Fruit fly (Drosophila melanogaster): Measurements from ENCODE around the gene CG6179.

The CG6179 gene

DNA sequence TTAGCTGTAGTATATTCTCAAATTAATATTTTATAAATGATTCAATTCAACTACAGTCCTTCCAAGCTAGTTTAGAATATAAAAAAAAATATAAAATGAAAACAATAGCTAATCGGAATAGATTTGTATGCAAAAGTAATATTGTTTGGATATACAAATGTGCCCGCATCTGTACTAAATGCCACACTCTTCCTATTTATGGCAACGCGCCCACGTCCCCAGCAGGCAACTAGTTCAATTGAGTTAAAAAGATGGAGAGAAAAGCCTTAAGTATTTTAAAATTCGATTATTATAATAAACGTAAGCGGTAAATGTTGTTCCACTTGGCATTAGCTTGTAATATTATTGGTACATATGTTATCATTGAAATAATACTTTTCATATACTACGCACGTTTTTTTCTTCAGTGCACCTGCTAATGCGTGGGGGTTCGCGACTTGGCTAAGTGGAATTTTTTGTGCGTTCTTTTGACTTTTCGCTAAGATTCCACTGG lies 25.7 kb downstream of the CG6179 start (continued):
- TF ChIP-seq CG7745 (tag; optimal IDR thresholded peaks at IDR 0.05) (no peak), hbn (GFP tag; IDR thresholded peaks at IDR 0.05; ENCODE audit: partially characterized antibody) (no peak), Sry-δ (GFP tag; optimal IDR thresholded peaks at IDR 0.05) (no peak), ac (GFP tag; optimal IDR thresholded peaks at IDR 0.05) (no peak), nau (GFP tag; optimal IDR thresholded peaks at IDR 0.05) (no peak), Kr (GFP tag; optimal IDR thresholded peaks at IDR 0.05) (no peak), CG13775 (GFP tag; optimal IDR thresholded peaks at IDR 0.05) (peak; percentile 72), CG17829 (tag; optimal IDR thresholded peaks at IDR 0.05) (peak; percentile 41), Mrtf (GFP tag; IDR thresholded peaks at IDR 0.05) (0 out of 3 replicates have a peak, but pooled peaks have one; percentile 21), row (GFP tag; IDR thresholded peaks at IDR 0.05) (peak; percentile 60), CG12104 (GFP tag; optimal IDR thresholded peaks at IDR 0.05) (peak; percentile 55), her (GFP tag; optimal IDR thresholded peaks at IDR 0.05) (no peak), ham (GFP tag; IDR thresholded peaks at IDR 0.05) (no peak), Tbp (GFP tag; optimal IDR thresholded peaks at IDR 0.05) (no peak), Dbx (GFP tag; IDR thresholded peaks at IDR 0.05) (peak; percentile 73), Sox102F (GFP tag; optimal IDR thresholded peaks at IDR 0.05) (peak; percentile 82), wor (GFP tag; IDR thresholded peaks at IDR 0.05) (peak; percentile 57), inv (GFP tag; IDR thresholded peaks at IDR 0.05; ENCODE audit: partially characterized antibody) (no peak), CG9727 (GFP tag; optimal IDR thresholded peaks at IDR 0.05) (peak; percentile 63), C15 (GFP tag; IDR thresholded peaks at IDR 0.05) (no peak), Hmr (GFP tag; optimal IDR thresholded peaks at IDR 0.05) (peak; percentile 63), CG9932 (GFP tag; IDR thresholded peaks at IDR 0.05) (peak; percentile 64), pfk (GFP tag; optimal IDR thresholded peaks at IDR 0.05) (no peak), Atf3 (GFP tag; optimal IDR thresholded peaks at IDR 0.05) (peak; percentile 20), CG1832 (GFP tag; optimal IDR thresholded peaks at IDR 0.05) (no peak), CG12155 (GFP tag; optimal IDR thresholded peaks at IDR 0.05) (peak; percentile 52), Doc2 (GFP tag; IDR thresholded peaks at IDR 0.05) (no peak), CG30020 (tag; optimal IDR thresholded peaks at IDR 0.05) (no peak), CG12769 (tag; optimal IDR thresholded peaks at IDR 0.05) (peak; percentile 44), CG31441 (GFP tag; IDR thresholded peaks at IDR 0.05) (peak; percentile 90), so (GFP tag; IDR thresholded peaks at IDR 0.05) (no peak), CG17568 (GFP tag; optimal IDR thresholded peaks at IDR 0.05) (peak; percentile 70), salm (tag; optimal IDR thresholded peaks at IDR 0.05) (peak; percentile 55), CG17186 (GFP tag; optimal IDR thresholded peaks at IDR 0.05) (no peak), mirr (GFP tag; optimal IDR thresholded peaks at IDR 0.05) (no peak), CTCF (GFP tag; optimal IDR thresholded peaks at IDR 0.05) (no peak), Stat92E (GFP tag; optimal IDR thresholded peaks at IDR 0.05) (peak in 1 of 3 experiments; percentile 48), trem (tag; optimal IDR thresholded peaks at IDR 0.05) (peak; percentile 42), CG8944 (GFP tag; optimal IDR thresholded peaks at IDR 0.05) (peak; percentile 28), CrebB (tag; optimal IDR thresholded peaks at IDR 0.05) (no peak), CG10274 (GFP tag; optimal IDR thresholded peaks at IDR 0.05) (peak; percentile 17), CG12659 (GFP tag; optimal IDR thresholded peaks at IDR 0.05) (peak; percentile 64), CG18476 (GFP tag; optimal IDR thresholded peaks at IDR 0.05) (peak; percentile 58), Hand (GFP tag; optimal IDR thresholded peaks at IDR 0.05) (no peak), CG2712 (tag; optimal IDR thresholded peaks at IDR 0.05) (peak; percentile 78), BEAF-32 (GFP tag; optimal IDR thresholded peaks at IDR 0.05) (no peak), sisA (GFP tag; IDR thresholded peaks at IDR 0.05) (peak; percentile 53; the same call in 1 of the 2 replicates), Nf-YB (GFP tag; optimal IDR thresholded peaks at IDR 0.05) (peak; percentile 40), CG13296 (GFP tag; optimal IDR thresholded peaks at IDR 0.05) (peak; percentile 21), vvl (GFP tag; IDR thresholded peaks at IDR 0.05) (no peak; the same call in 1 of the 2 replicates), sd (tag; optimal IDR thresholded peaks at IDR 0.05) (peak; percentile 63)
